Worm (Caenorhabditis elegans): ENCODE measurements around the gene bath-20.

Gene bath-20

DNA sequence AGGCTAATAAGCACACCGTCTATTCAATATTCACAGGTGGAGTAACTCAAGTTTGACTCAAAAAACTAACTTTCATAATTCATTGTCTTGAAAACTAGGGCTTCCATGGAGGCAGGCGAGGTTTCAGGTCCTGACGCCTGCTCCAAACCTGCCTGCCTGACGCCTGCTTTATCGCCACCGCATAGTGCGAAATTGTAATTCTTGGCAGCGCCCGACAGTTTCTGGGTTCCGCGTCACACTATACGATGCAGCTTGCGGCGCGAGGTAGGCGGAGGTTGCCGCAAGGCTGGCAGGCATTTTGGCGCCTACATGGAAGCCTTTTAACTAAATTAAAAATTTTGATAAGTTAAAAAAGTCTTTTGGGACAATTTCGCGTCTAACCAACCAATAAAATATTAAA, 44.9 kb upstream of the bath-20 start:
- TF ChIP-seq set-16 (GFP tag; IDR thresholded peaks at IDR 0.05) (peak; percentile 56; the same call in 1 of the 2 replicates), hlh-11 (tag; optimal IDR thresholded peaks at IDR 0.05) (no peak)

DNA sequence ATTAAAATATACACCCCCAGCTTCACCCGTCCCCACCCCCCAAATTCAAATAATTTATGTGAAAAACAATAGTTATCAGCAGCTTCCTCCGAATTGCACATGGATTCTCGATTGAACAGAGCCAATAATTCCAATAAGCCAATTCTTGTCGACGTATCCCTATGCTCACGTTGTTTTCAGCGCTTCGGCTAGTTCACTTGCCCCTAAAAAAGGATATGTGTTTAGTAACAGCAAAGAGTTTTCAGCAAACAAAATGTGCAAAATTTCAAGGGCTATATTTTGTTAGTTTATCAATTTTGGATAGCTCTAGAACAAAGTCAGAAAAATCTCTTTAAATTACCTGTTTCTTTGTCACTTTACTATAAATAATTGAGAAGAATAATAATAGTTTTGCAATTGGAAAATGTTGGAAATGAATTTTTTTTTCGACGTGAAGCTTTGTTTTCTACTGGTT, 41.4 kb upstream of the bath-20 start, which contains the start of the genes T16A1.5 and fbxc-49:
Gene T16A1.5 (minus strand): TSS at position 101 of the 454 bp plus-strand sequence.
Gene fbxc-49 (plus strand): TSS at position 404 of the 454 bp plus-strand sequence.
- no peak for TF ChIP-seq nhr-11 (tag; optimal IDR thresholded peaks at IDR 0.05)
- no peak for TF ChIP-seq mdt-29 (GFP tag; IDR thresholded peaks at IDR 0.05)
- no peak for TF ChIP-seq ZK546.5 (tag; optimal IDR thresholded peaks at IDR 0.05)
- TF ChIP-seq ama-1 (optimal IDR thresholded peaks at IDR 0.05), result no peak
- TF ChIP-seq Y48G9A.11 (GFP tag; IDR thresholded peaks at IDR 0.05), result no peak
- no peak for TF ChIP-seq duxl-1 (tag; optimal IDR thresholded peaks at IDR 0.05; ENCODE audit: poor library complexity)
- TF ChIP-seq dpl-1 (GFP tag; optimal IDR thresholded peaks at IDR 0.05), result no peak
- no peak for TF ChIP-seq lir-3 (tag; optimal IDR thresholded peaks at IDR 0.05)
- TF ChIP-seq unc-39 (tag; optimal IDR thresholded peaks at IDR 0.05), result no peak
- TF ChIP-seq F49E8.2 (tag; optimal IDR thresholded peaks at IDR 0.05; ENCODE audit: borderline replicate concordance), result no peak
- TF ChIP-seq fos-1 (tag; optimal IDR thresholded peaks at IDR 0.05), result no peak
- no peak for TF ChIP-seq hlh-11 (tag; optimal IDR thresholded peaks at IDR 0.05)
- no peak for TF ChIP-seq mxl-2 (GFP tag; conservative IDR thresholded peaks at IDR 0.05)
- TF ChIP-seq ZK337.2 (GFP tag; IDR thresholded peaks at IDR 0.05), result peak; percentile 37; the same call in 1 of the 2 replicates
- no peak for TF ChIP-seq sdz-12 (GFP tag; optimal IDR thresholded peaks at IDR 0.05)
- TF ChIP-seq aha-1 (tag), result peak; percentile 74

- TF ChIP-seq sdz-12 (GFP tag; optimal IDR thresholded peaks at IDR 0.05) (no peak), ceh-28 (tag; optimal IDR thresholded peaks at IDR 0.05) (no peak), rbr-2 (tag; optimal IDR thresholded peaks at IDR 0.05) (no peak), T26A8.4 (GFP tag; IDR thresholded peaks at IDR 0.05) (no peak), nhr-10 (tag; optimal IDR thresholded peaks at IDR 0.05) (no peak), snpc-4 (tag; optimal IDR thresholded peaks at IDR 0.05) (no peak), vab-7 (GFP tag; IDR thresholded peaks at IDR 0.05) (no peak), lin-29 (GFP tag; IDR thresholded peaks at IDR 0.05) (no peak), F37D6.2 (tag; optimal IDR thresholded peaks at IDR 0.05) (no peak)
Observed at ce11 chrII:2081257-2081656, 38.9 kb upstream of the bath-20 start, which contains the start of gene T16A1.4. Gene T16A1.4, plus strand, starts transcription at chrII:2081557.

DNA sequence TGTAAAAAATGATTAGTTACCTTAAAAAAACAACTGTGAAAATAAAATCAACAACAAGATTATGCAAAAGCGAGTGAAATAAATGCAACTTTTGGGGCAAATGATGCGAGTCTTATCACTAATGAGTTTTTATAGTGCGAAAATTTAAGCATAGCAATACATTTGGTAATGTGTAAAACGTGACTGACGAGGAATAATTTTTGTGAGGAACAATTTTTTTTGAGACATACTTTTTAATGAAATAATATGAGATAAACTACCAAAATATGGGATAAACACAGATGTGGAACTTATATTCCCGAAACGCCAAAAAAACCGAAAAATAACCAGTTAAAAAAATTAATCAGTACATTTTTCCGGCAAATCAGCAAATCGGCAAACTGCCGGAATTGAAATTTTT, 38.1 kb upstream of the bath-20 start, which contains the start of gene F07E5.9:
Gene F07E5.9 (minus strand): TSS at position 101 of the 400 bp plus-strand sequence.
- no peak for TF ChIP-seq aly-2 (tag; optimal IDR thresholded peaks at IDR 0.05)
- no peak for TF ChIP-seq cey-2 (tag; optimal IDR thresholded peaks at IDR 0.05; ENCODE audit: borderline replicate concordance, insufficient read depth)
- no peak for TF ChIP-seq saeg-2 (GFP tag; IDR thresholded peaks at IDR 0.05)
- TF ChIP-seq mxl-3 (GFP tag; optimal IDR thresholded peaks at IDR 0.05), result no peak
- no peak for TF ChIP-seq nhr-48 (tag; optimal IDR thresholded peaks at IDR 0.05)
- TF ChIP-seq mdl-1 (tag; optimal IDR thresholded peaks at IDR 0.05), result no peak
- TF ChIP-seq daf-19 (GFP tag; conservative IDR thresholded peaks at IDR 0.05), result no peak
- TF ChIP-seq nhr-25 (tag; optimal IDR thresholded peaks at IDR 0.05; ENCODE audit: borderline replicate concordance, insufficient read depth), result no peak
- TF ChIP-seq skn-1 (tag; optimal IDR thresholded peaks at IDR 0.05), result no peak
- TF ChIP-seq egl-27 (tag; optimal IDR thresholded peaks at IDR 0.05), result no peak

DNA sequence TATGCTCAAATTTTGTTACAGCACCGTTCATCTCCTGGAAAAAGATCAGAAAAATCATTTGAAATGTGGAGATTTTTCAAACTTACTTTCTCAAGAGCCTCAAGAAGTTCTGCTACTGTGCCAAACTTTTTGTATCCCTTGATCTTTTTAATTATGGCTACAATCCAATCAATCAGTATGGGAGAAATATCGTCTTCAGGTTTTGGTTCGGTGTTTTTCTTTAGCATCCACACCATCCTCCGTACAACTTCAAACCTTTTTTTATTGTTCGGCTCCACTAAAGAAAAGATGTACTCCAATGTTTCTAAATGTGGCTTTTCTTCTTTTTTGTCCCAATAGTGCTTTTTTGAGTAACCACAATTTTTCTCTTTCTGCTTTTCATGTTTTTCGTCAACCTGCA, 34.1 kb upstream of the bath-20 start:
- TF ChIP-seq Y5F2A.4 (GFP tag; optimal IDR thresholded peaks at IDR 0.05), result no peak
- TF ChIP-seq unc-62 (GFP tag; optimal IDR thresholded peaks at IDR 0.05 in 1 of 2), result peak in 1 of 2 experiments; percentile 95
- no peak for TF ChIP-seq unc-62 (tag; optimal IDR thresholded peaks at IDR 0.05)
- TF ChIP-seq spr-3 (GFP tag; optimal IDR thresholded peaks at IDR 0.05), result no peak
- TF ChIP-seq pqm-1 (tag; optimal IDR thresholded peaks at IDR 0.05), result no peak
